Worm (Caenorhabditis elegans) whole organism, late embryonic: ENCODE results near the gene nhr-175.
A peak's percentile ranks its signal among the peaks of the same experiment; 100 is the strongest.

ENCODE experiments used
- C38D4.7 ChIP-seq: fragments of 200-800 bp; sonication (Bioruptor generic); optimal IDR thresholded peaks from 2 replicates; lab custom pipeline; 2018; ENCODE audit warnings: mild to moderate bottlenecking, missing genetic modification characterization, moderate library complexity, missing compliant biosample characterization
- K02D7.2 ChIP-seq: sonication (generic microtip); optimal IDR thresholded peaks from 2 replicates; lab custom pipeline; 2017; ENCODE audit warnings: mild to moderate bottlenecking, missing genetic modification characterization, missing compliant biosample characterization
- Y22D7AL.16 ChIP-seq: sonication (generic microtip); optimal IDR thresholded peaks from 2 replicates; lab custom pipeline; 2016; ENCODE audit warnings: missing genetic modification characterization, missing compliant biosample characterization
- ahr-1 ChIP-seq: sonication (generic microtip); optimal IDR thresholded peaks from 2 replicates; lab custom pipeline; 2016; ENCODE audit warnings: missing genetic modification characterization, missing compliant biosample characterization
- ceh-14 ChIP-seq: sonication (generic microtip); optimal IDR thresholded peaks from 2 replicates; lab custom pipeline; 2016; ENCODE audit warnings: missing genotype, missing genetic modification characterization, missing compliant biosample characterization
- ceh-19 ChIP-seq: fragments of 200-800 bp; sonication (Bioruptor generic); optimal IDR thresholded peaks from 2 replicates; lab custom pipeline; 2018; ENCODE audit warnings: mild to moderate bottlenecking, missing genetic modification characterization, missing compliant biosample characterization
- ceh-22 ChIP-seq: sonication (generic microtip); optimal IDR thresholded peaks from 2 replicates; lab custom pipeline; 2017; ENCODE audit warnings: missing biosample characterization, missing genetic modification characterization
- ceh-24 ChIP-seq: sonication (generic microtip); optimal IDR thresholded peaks from 2 replicates; lab custom pipeline; 2016; ENCODE audit warnings: mild to moderate bottlenecking, missing genetic modification characterization, missing compliant biosample characterization
- ceh-30 ChIP-seq: fragments of 150-350 bp; optimal IDR thresholded peaks from 2 replicates; lab custom pipeline; 2014; ENCODE audit warnings: missing biosample characterization, missing genetic modification characterization
- ceh-31 ChIP-seq: sonication (generic microtip); optimal IDR thresholded peaks from 2 replicates; lab custom pipeline; 2016; ENCODE audit warnings: missing genetic modification characterization, missing compliant biosample characterization
- ceh-34 ChIP-seq: sonication (generic microtip); optimal IDR thresholded peaks from 2 replicates; lab custom pipeline; 2016; ENCODE audit warnings: mild to moderate bottlenecking, missing genetic modification characterization, missing compliant biosample characterization
- ceh-45 ChIP-seq: fragments of 200-800 bp; sonication (Bioruptor generic); IDR thresholded peaks from 2 replicates; pipeline ENCODE4 v1.3.6; 2022; ENCODE audit warnings: missing genetic modification reagents, missing genetic modification characterization, missing compliant biosample characterization
- ceh-6 ChIP-seq: fragments of 200-800 bp; sonication (Bioruptor generic); optimal IDR thresholded peaks from 2 replicates; lab custom pipeline; 2018; ENCODE audit warnings: mild to moderate bottlenecking, missing genetic modification characterization, missing compliant biosample characterization
- fkh-10 ChIP-seq: fragments of 150-350 bp; optimal IDR thresholded peaks from 2 replicates; lab custom pipeline; 2014; ENCODE audit warnings: missing biosample characterization, missing genetic modification reagents, missing genetic modification characterization
- fkh-6 ChIP-seq: sonication (generic microtip); optimal IDR thresholded peaks from 2 replicates; lab custom pipeline; 2016; ENCODE audit warnings: missing genetic modification characterization, missing compliant biosample characterization
- gmeb-2 ChIP-seq: sonication (generic microtip); optimal IDR thresholded peaks from 2 replicates; lab custom pipeline; 2016; ENCODE audit warnings: missing genetic modification characterization, inconsistent platforms, missing compliant biosample characterization
- hlh-13 ChIP-seq: fragments of 200-800 bp; sonication (Bioruptor generic); optimal IDR thresholded peaks from 2 replicates; lab custom pipeline; 2018; ENCODE audit warnings: mild to moderate bottlenecking, missing genetic modification characterization, missing compliant biosample characterization
- hlh-8 ChIP-seq: sonication (generic microtip); optimal IDR thresholded peaks from 2 replicates; lab custom pipeline; 2016; ENCODE audit warnings: missing genotype, missing genetic modification characterization, missing compliant biosample characterization
- lim-6 ChIP-seq: sonication (generic microtip); optimal IDR thresholded peaks from 2 replicates; lab custom pipeline; 2016; ENCODE audit warnings: missing genetic modification characterization, missing compliant biosample characterization
- madf-2 ChIP-seq: sonication (generic microtip); optimal IDR thresholded peaks from 2 replicates; lab custom pipeline; 2017; ENCODE audit warnings: missing genetic modification characterization, missing compliant biosample characterization
- nhr-11 ChIP-seq: fragments of 150-350 bp; optimal IDR thresholded peaks from 2 replicates; lab custom pipeline; 2014; ENCODE audit warnings: missing biosample characterization, missing genetic modification characterization
- pag-3 ChIP-seq: sonication (generic microtip); optimal IDR thresholded peaks from 2 replicates; lab custom pipeline; 2016; ENCODE audit warnings: missing compliant biosample characterization, missing genetic modification characterization, borderline replicate concordance
- pax-1 ChIP-seq: fragments of 150-350 bp; optimal IDR thresholded peaks from 2 replicates; lab custom pipeline; 2014; ENCODE audit warnings: missing biosample characterization, missing genetic modification characterization
- pqm-1 ChIP-seq: sonication (generic microtip); optimal IDR thresholded peaks from 2 replicates; lab custom pipeline; 2016; ENCODE audit warnings: missing genetic modification characterization, missing compliant biosample characterization
- pros-1 ChIP-seq: fragments of 150-350 bp; optimal IDR thresholded peaks from 2 replicates; lab custom pipeline; 2014; ENCODE audit warnings: missing biosample characterization, missing genetic modification reagents, missing genetic modification characterization
- ref-2 ChIP-seq: sonication (generic microtip); optimal IDR thresholded peaks from 2 replicates; lab custom pipeline; 2016; ENCODE audit warnings: missing genetic modification characterization, missing compliant biosample characterization
- sox-2 ChIP-seq: fragments of 200-800 bp; sonication (Bioruptor generic); IDR thresholded peaks from 2 replicates; pipeline ENCODE4 v1.3.6; 2022; ENCODE audit warnings: missing genetic modification reagents, missing genetic modification characterization, missing compliant biosample characterization
- sox-4 ChIP-seq: sonication (generic microtip); optimal IDR thresholded peaks from 2 replicates; lab custom pipeline; 2017; ENCODE audit warnings: mild to moderate bottlenecking, missing genetic modification characterization, inconsistent platforms, missing compliant biosample characterization
- tbx-2 ChIP-seq: sonication (generic microtip); optimal IDR thresholded peaks from 2 replicates; lab custom pipeline; 2016; ENCODE audit warnings: missing genetic modification characterization, missing compliant biosample characterization
- tbx-7 ChIP-seq: sonication (generic microtip); optimal IDR thresholded peaks from 2 replicates; lab custom pipeline; 2016; ENCODE audit warnings: missing genotype, missing genetic modification characterization, missing compliant biosample characterization
- unc-42 ChIP-seq: sonication (generic microtip); optimal IDR thresholded peaks from 2 replicates; lab custom pipeline; 2016; ENCODE audit warnings: missing genotype, missing genetic modification characterization, missing compliant biosample characterization
- unc-86 ChIP-seq: sonication (generic microtip); optimal IDR thresholded peaks from 2 replicates; lab custom pipeline; 2016; ENCODE audit warnings: missing genetic modification characterization, missing compliant biosample characterization
- ztf-16 ChIP-seq: sonication (generic microtip); optimal IDR thresholded peaks from 2 replicates; lab custom pipeline; 2017; ENCODE audit warnings: missing genetic modification characterization, missing compliant biosample characterization

Gene nhr-175

ce11 chrV:13902495-13902894 lies 36.0 kb downstream of the nhr-175 start, which contains the start of gene C06B3.1:
Gene C06B3.1 (plus strand): TSS chrV:13902795.
- TF ChIP-seq ceh-19 (GFP tag; lab: Kevin White, UChicago) = no peak
- TF ChIP-seq ceh-34 (tag; lab: Kevin White, UChicago) = no peak
- TF ChIP-seq madf-2 (tag; lab: Kevin White, UChicago) = no peak
- no peak for TF ChIP-seq lim-6
- no peak for TF ChIP-seq ahr-1 (tag; lab: Kevin White, UChicago)
- no peak for TF ChIP-seq ztf-16 (tag; lab: Kevin White, UChicago)
- no peak for TF ChIP-seq unc-42 (tag; lab: Kevin White, UChicago)
- no peak for TF ChIP-seq sox-2

DNA sequence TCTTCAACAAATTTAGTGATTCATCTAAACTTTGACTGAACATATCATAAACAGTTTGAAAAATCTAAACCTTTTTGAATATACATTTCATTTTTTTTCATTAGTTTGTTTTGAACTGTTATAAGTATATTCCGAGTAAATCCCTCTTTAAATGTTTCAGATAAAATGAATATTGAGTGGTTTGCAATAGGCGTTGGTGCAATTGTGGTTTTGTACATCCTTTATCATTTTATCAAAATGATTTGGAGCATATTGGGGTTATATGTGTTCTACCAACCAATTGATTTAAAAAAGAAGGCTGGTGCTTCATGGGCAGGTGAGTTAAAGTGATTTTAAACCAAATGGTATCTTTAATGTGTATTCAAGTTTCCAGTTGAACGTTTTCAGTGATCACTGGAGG lies 38.0 kb downstream of the nhr-175 start, which contains the start of gene stdh-3:
TSS of gene stdh-3 (plus strand) at position 166 of the 400 bp plus-strand sequence.
- TF ChIP-seq tbx-7 (tag; lab: Kevin White, UChicago) (no peak), ceh-14 (no peak), nhr-11 (tag; lab: Kevin White, UChicago) (no peak), ceh-24 (tag; lab: Kevin White, UChicago) (no peak), unc-86 (tag; lab: Kevin White, UChicago) (no peak), hlh-13 (GFP tag; lab: Kevin White, UChicago) (no peak), pros-1 (tag; lab: Kevin White, UChicago) (no peak), ztf-16 (tag; lab: Kevin White, UChicago) (no peak), fkh-10 (no peak), Y22D7AL.16 (tag; lab: Kevin White, UChicago) (no peak), K02D7.2 (tag; lab: Kevin White, UChicago) (no peak), ref-2 (tag; lab: Kevin White, UChicago) (no peak), fkh-6 (tag; lab: Kevin White, UChicago) (no peak), gmeb-2 (tag; lab: Kevin White, UChicago) (no peak), ceh-31 (tag; lab: Kevin White, UChicago) (no peak), sox-4 (tag; lab: Kevin White, UChicago) (no peak), ceh-6 (GFP tag; lab: Kevin White, UChicago) (no peak), pag-3 (tag; lab: Kevin White, UChicago) (no peak)

DNA sequence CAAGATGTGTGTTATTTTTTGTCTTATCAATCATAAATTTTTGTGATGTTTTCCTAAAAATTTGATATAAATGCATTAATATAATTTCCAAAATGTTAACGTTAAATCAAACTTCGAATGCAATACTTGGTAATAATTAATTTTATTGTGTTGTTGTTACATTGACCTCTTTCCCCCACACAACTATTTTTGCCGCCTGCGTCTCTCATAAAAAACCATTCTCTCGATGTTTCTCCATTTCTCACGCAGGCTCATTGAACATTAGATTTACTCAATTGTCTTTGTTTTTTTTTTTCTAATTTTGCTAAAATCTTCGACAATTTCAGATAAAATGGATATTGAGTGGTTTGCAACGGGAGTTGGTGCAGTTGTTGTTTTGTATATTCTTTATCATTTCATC lies 39.7 kb downstream of the nhr-175 start, which contains the start of gene stdh-1:
TSS of gene stdh-1 (plus strand) at position 327 of the 400 bp plus-strand sequence.
- TF ChIP-seq unc-42 (tag; lab: Kevin White, UChicago) (peak; percentile 86), hlh-13 (GFP tag; lab: Kevin White, UChicago) (no peak), pax-1 (tag; lab: Kevin White, UChicago) (no peak), Y22D7AL.16 (tag; lab: Kevin White, UChicago) (no peak), C38D4.7 (no peak)

ce11 chrV:13907557-13908104 lies 41.1 kb downstream of the nhr-175 start:
- TF ChIP-seq hlh-8 (no peak), tbx-2 (tag; lab: Kevin White, UChicago) (no peak), hlh-13 (GFP tag; lab: Kevin White, UChicago) (no peak), ref-2 (tag; lab: Kevin White, UChicago) (no peak), ceh-14 (no peak), ceh-34 (tag; lab: Kevin White, UChicago) (no peak), ceh-30 (no peak), ceh-45 (GFP tag; lab: Robert Waterston, UW) (no peak), ceh-22 (tag; lab: Kevin White, UChicago) (no peak), pqm-1 (tag; lab: Kevin White, UChicago) (no peak)
